Worm (Caenorhabditis elegans): ENCODE data around the gene eef-1B.1.

DNA sequence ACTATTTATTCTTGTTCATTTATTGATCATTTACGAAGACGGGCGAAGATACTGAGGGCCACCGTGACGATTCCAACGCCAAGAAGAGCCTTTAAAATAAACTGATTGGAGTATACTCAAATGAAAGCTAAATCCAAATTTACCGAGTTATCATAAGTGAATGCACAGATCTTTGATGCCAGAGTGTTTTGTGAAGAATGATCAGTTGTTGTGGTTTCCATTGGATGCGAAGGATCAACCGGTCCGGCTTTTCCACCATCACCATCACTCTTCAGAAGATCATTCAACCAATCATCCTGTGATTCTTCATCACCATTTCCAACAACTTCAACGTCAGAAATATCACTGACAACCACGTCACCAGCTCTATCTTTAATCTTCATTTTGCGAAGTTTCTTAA, 4.0 kb upstream of the eef-1B.1 start:
- TF ChIP-seq klf-2 (GFP tag; conservative IDR thresholded peaks at IDR 0.05) = no peak
- no peak for TF ChIP-seq med-1 (GFP tag; optimal IDR thresholded peaks at IDR 0.05; ENCODE audit: insufficient read depth)
- TF ChIP-seq T22C8.4 (GFP tag; IDR thresholded peaks at IDR 0.05) = no peak
- TF ChIP-seq cog-1 (tag; optimal IDR thresholded peaks at IDR 0.05) = no peak
- no peak for TF ChIP-seq ztf-23 (GFP tag; IDR thresholded peaks at IDR 0.05)
- no peak for TF ChIP-seq tab-1 (GFP tag; IDR thresholded peaks at IDR 0.05)
- TF ChIP-seq flt-1 (GFP tag; IDR thresholded peaks at IDR 0.05) = no peak
- no peak for TF ChIP-seq ztf-29 (GFP tag; IDR thresholded peaks at IDR 0.05)
